Worm (Caenorhabditis elegans) whole organism, mixed stage, embryonic: ENCODE data around the gene R03G5.6.
A peak's percentile ranks its signal among the peaks of the same experiment; 100 is the strongest.

Experiments
- M03D4.4 ChIP-seq: sonication (generic microtip); optimal IDR thresholded peaks from 2 replicates; lab custom pipeline; 2017; ENCODE audit warnings: mild to moderate bottlenecking, missing genetic modification characterization, missing compliant biosample characterization
- blmp-1 ChIP-seq: fragments of 150-350 bp; optimal IDR thresholded peaks from 2 replicates; lab custom pipeline; 2014; ENCODE audit warnings: missing biosample characterization, missing genetic modification characterization
- ceh-39 ChIP-seq: fragments of 150-350 bp; optimal IDR thresholded peaks from 2 replicates; lab custom pipeline; 2014; ENCODE audit warnings: missing biosample characterization, missing genetic modification characterization
- ceh-43 ChIP-seq: fragments of 200-800 bp; sonication (Bioruptor generic); optimal IDR thresholded peaks from 2 replicates; lab custom pipeline; 2018; ENCODE audit warnings: mild to moderate bottlenecking, missing genetic modification characterization, moderate library complexity, missing compliant biosample characterization
- ceh-83 ChIP-seq: fragments of 200-800 bp; sonication (Bioruptor generic); optimal IDR thresholded peaks from 2 replicates; lab custom pipeline; 2018; ENCODE audit warnings: mild to moderate bottlenecking, missing genetic modification characterization, missing compliant biosample characterization
- ces-1 ChIP-seq: fragments of 150-350 bp; optimal IDR thresholded peaks from 2 replicates; lab custom pipeline; 2014; ENCODE audit warnings: missing biosample characterization, missing genetic modification reagents, missing genetic modification characterization
- cnd-1 ChIP-seq: fragments of 200-800 bp; sonication (Bioruptor generic); optimal IDR thresholded peaks from 2 replicates; lab custom pipeline; 2018; ENCODE audit warnings: mild to moderate bottlenecking, missing genetic modification characterization, missing compliant biosample characterization
- drap-1 ChIP-seq: fragments of 200-800 bp; sonication (Bioruptor generic); optimal IDR thresholded peaks from 3 replicates; lab custom pipeline; 2018; ENCODE audit warnings: mild to moderate bottlenecking, missing genetic modification characterization, missing compliant biosample characterization
- elt-1 ChIP-seq: sonication (generic microtip); optimal IDR thresholded peaks from 2 replicates; lab custom pipeline; 2017; ENCODE audit warnings: missing genetic modification characterization, mild to moderate bottlenecking, missing compliant biosample characterization, antibody characterized with exemption, moderate library complexity, borderline replicate concordance; ENCODE audit not compliant: insufficient read depth
- flh-1 ChIP-seq: fragments of 200-800 bp; sonication (Bioruptor generic); optimal IDR thresholded peaks from 2 replicates; lab custom pipeline; 2018; ENCODE audit warnings: mild to moderate bottlenecking, missing genetic modification characterization, moderate library complexity, missing compliant biosample characterization
- ham-2 ChIP-seq: fragments of 200-800 bp; sonication (Bioruptor generic); optimal IDR thresholded peaks from 2 replicates; lab custom pipeline; 2018; ENCODE audit warnings: mild to moderate bottlenecking, missing genetic modification characterization, missing compliant biosample characterization
- hlh-1 ChIP-seq: fragments of 150-350 bp; optimal IDR thresholded peaks from 2 replicates; lab custom pipeline; 2014; ENCODE audit warnings: missing biosample characterization, missing genetic modification reagents, missing genetic modification characterization
- lin-13 ChIP-seq: fragments of 150-350 bp; optimal IDR thresholded peaks from 2 replicates; lab custom pipeline; 2014; ENCODE audit warnings: missing biosample characterization, missing genetic modification characterization
- lin-32 ChIP-seq: fragments of 200-800 bp; sonication (Bioruptor generic); optimal IDR thresholded peaks from 2 replicates; lab custom pipeline; 2018; ENCODE audit warnings: mild to moderate bottlenecking, missing genetic modification characterization, missing compliant biosample characterization
- lsy-2 ChIP-seq: fragments of 150-350 bp; optimal IDR thresholded peaks from 2 replicates; lab custom pipeline; 2014; ENCODE audit warnings: missing biosample characterization, missing genetic modification characterization
- mab-5 ChIP-seq: fragments of 150-350 bp; optimal IDR thresholded peaks from 2 replicates; lab custom pipeline; 2014; ENCODE audit warnings: missing biosample characterization, missing genetic modification characterization
- mep-1 ChIP-seq: fragments of 150-350 bp; optimal IDR thresholded peaks from 2 replicates; lab custom pipeline; 2017; ENCODE audit warnings: missing biosample characterization, missing genetic modification reagents, missing genetic modification characterization, inconsistent platforms
- mls-2 ChIP-seq: sonication (generic microtip); optimal IDR thresholded peaks from 2 replicates; lab custom pipeline; 2016; ENCODE audit warnings: mild to moderate bottlenecking, missing genetic modification characterization, moderate library complexity, missing compliant biosample characterization
- nhr-12 ChIP-seq: fragments of 150-350 bp; optimal IDR thresholded peaks from 2 replicates; lab custom pipeline; 2014; ENCODE audit warnings: missing biosample characterization, missing genetic modification characterization
- nhr-2 ChIP-seq: fragments of 150-350 bp; optimal IDR thresholded peaks from 2 replicates; lab custom pipeline; 2014; ENCODE audit warnings: missing biosample characterization, missing genetic modification characterization
- nhr-28 ChIP-seq: fragments of 150-350 bp; optimal IDR thresholded peaks from 2 replicates; lab custom pipeline; 2014; ENCODE audit warnings: missing biosample characterization, missing genetic modification characterization
- nhr-76 ChIP-seq: sonication (generic microtip); optimal IDR thresholded peaks from 2 replicates; lab custom pipeline; 2017; ENCODE audit warnings: missing biosample characterization, missing genetic modification characterization
- pha-4 ChIP-seq: fragments of 150-350 bp; optimal IDR thresholded peaks from 2 replicates; lab custom pipeline; 2018; ENCODE audit warnings: missing biosample characterization, missing genetic modification reagents, missing genetic modification characterization
- sptf-1 ChIP-seq: sonication (generic microtip); optimal IDR thresholded peaks from 2 replicates; lab custom pipeline; 2017; ENCODE audit warnings: mild to moderate bottlenecking, missing genetic modification characterization, moderate library complexity, missing compliant biosample characterization
- tbx-8 ChIP-seq: fragments of 200-800 bp; sonication (Bioruptor generic); optimal IDR thresholded peaks from 2 replicates; lab custom pipeline; 2018; ENCODE audit warnings: mild to moderate bottlenecking, missing genetic modification characterization, moderate library complexity, missing compliant biosample characterization
- unc-120 ChIP-seq: sonication (generic microtip); optimal IDR thresholded peaks from 2 replicates; lab custom pipeline; 2017; ENCODE audit warnings: missing genetic modification characterization, missing compliant biosample characterization; ENCODE audit not compliant: poor library complexity, severe bottlenecking
- unc-62 ChIP-seq: fragments of 150-350 bp; optimal IDR thresholded peaks from 2 replicates; lab custom pipeline; 2014; ENCODE audit warnings: missing biosample characterization, missing genetic modification reagents, missing genetic modification characterization
- ztf-11 ChIP-seq: fragments of 150-350 bp; optimal IDR thresholded peaks from 2 replicates; lab custom pipeline; 2014; ENCODE audit warnings: missing biosample characterization, missing genetic modification characterization

The R03G5.6 gene

ce11 chrX:7793377-7794041 is 23.2 kb downstream of the R03G5.6 start, which contains the start of gene ZK154.6:
Gene ZK154.6 (minus strand): TSS chrX:7793563.
- TF ChIP-seq nhr-76 (tag; lab: Kevin White, UChicago), result no peak
- TF ChIP-seq ces-1, result peak; percentile 47
- no peak for TF ChIP-seq drap-1 (GFP tag; lab: Kevin White, UChicago)
- no peak for TF ChIP-seq tbx-8
- peak; percentile 95 for TF ChIP-seq blmp-1 (tag; lab: Kevin White, UChicago)
- TF ChIP-seq, all 35 proteins: peak for 2

- TF ChIP-seq ceh-83 (GFP tag; lab: Kevin White, UChicago), result no peak
- TF ChIP-seq lin-32 (GFP tag; lab: Kevin White, UChicago), result no peak
- TF ChIP-seq ham-2, result no peak
- no peak for TF ChIP-seq sptf-1 (tag; lab: Kevin White, UChicago)
- TF ChIP-seq flh-1 (GFP tag; lab: Kevin White, UChicago), result no peak
Observed at ce11 chrX:7791802-7792201, 24.9 kb downstream of the R03G5.6 start.

- peak; percentile 36 for TF ChIP-seq cnd-1 (tag; lab: Kevin White, UChicago)
- no peak for TF ChIP-seq nhr-12 (tag; lab: Kevin White, UChicago)
- peak; percentile 9 for TF ChIP-seq lsy-2 (tag; lab: Kevin White, UChicago)
- no peak for TF ChIP-seq nhr-2 (tag; lab: Kevin White, UChicago)
- TF ChIP-seq elt-1 (tag; lab: Kevin White, UChicago), result peak; percentile 8
- peak; percentile 81 for TF ChIP-seq unc-120 (tag; lab: Kevin White, UChicago)
- TF ChIP-seq hlh-1 (tag; lab: Kevin White, UChicago), result peak; percentile 35
- peak; percentile 82 for TF ChIP-seq ceh-39 (tag; lab: Kevin White, UChicago)
- peak; percentile 9 for TF ChIP-seq unc-62 (GFP tag; lab: Kevin White, UChicago)
- TF ChIP-seq pha-4 (tag; lab: Kevin White, UChicago), result peak; percentile 7
- peak; percentile 31 for TF ChIP-seq ceh-83 (GFP tag; lab: Kevin White, UChicago)
- peak; percentile 43 for TF ChIP-seq ces-1
- no peak for TF ChIP-seq mab-5 (tag; lab: Kevin White, UChicago)
- TF ChIP-seq mep-1 (tag; lab: Kevin White, UChicago), result peak; percentile 80
- no peak for TF ChIP-seq nhr-28 (tag; lab: Kevin White, UChicago)
Observed at ce11 chrX:7787885-7788353, 28.8 kb downstream of the R03G5.6 start, which contains the start of gene ZK154.5. Gene ZK154.5 (minus strand): TSS chrX:7787935.

ce11 chrX:7782389-7782788 is 34.3 kb downstream of the R03G5.6 start, which contains the start of gene ZK154.4:
Gene ZK154.4 (minus strand): TSS chrX:7782415.
- peak; percentile 10 for TF ChIP-seq unc-120 (tag; lab: Kevin White, UChicago)
- no peak for TF ChIP-seq drap-1 (GFP tag; lab: Kevin White, UChicago)
- no peak for TF ChIP-seq nhr-12 (tag; lab: Kevin White, UChicago)
- no peak for TF ChIP-seq M03D4.4
- peak; percentile 38 for TF ChIP-seq lsy-2 (tag; lab: Kevin White, UChicago)
- TF ChIP-seq ces-1, result peak; percentile 21
- TF ChIP-seq mls-2 (tag; lab: Kevin White, UChicago), result peak; percentile 15
- no peak for TF ChIP-seq sptf-1 (tag; lab: Kevin White, UChicago)
- TF ChIP-seq pha-4 (tag; lab: Kevin White, UChicago), result peak; percentile 29
- TF ChIP-seq mep-1 (tag; lab: Kevin White, UChicago), result peak; percentile 43
- no peak for TF ChIP-seq ztf-11 (tag; lab: Kevin White, UChicago)
- peak; percentile 21 for TF ChIP-seq lin-13 (tag; lab: Kevin White, UChicago)
- TF ChIP-seq, all 35 proteins: peak for 7

- no peak for TF ChIP-seq ceh-39 (tag; lab: Kevin White, UChicago)
- TF ChIP-seq ceh-43 (GFP tag; lab: Kevin White, UChicago), result no peak
- TF ChIP-seq nhr-2 (tag; lab: Kevin White, UChicago), result no peak
Observed at ce11 chrX:7781827-7782226, 34.9 kb downstream of the R03G5.6 start.
